Worm (Caenorhabditis elegans) whole organism, L4 larva: Measurements from ENCODE around the gene tmem-231.

Source experiments
- F44E2.7 ChIP-seq: fragments of 200-800 bp; sonication (Bioruptor generic); IDR thresholded peaks from 2 replicates; pipeline ENCODE4 v2.1.2; 2022; ENCODE audit warnings: missing genetic modification characterization, missing compliant biosample characterization
- F49E8.2 ChIP-seq: sonication (generic microtip); optimal IDR thresholded peaks from 2 replicates; lab custom pipeline; 2016; ENCODE audit warnings: missing compliant biosample characterization, mild to moderate bottlenecking, missing genetic modification characterization, borderline replicate concordance
- R02D3.7 ChIP-seq: fragments of 150-350 bp; sonication (generic microtip); optimal IDR thresholded peaks from 3 replicates; lab custom pipeline; 2014; ENCODE audit warnings: missing biosample characterization, missing genetic modification characterization
- aha-1 ChIP-seq: fragments of 150-350 bp; peaks from one replicate; lab custom pipeline; 2014; ENCODE audit warnings: missing biosample characterization, missing genetic modification characterization
- attf-4 ChIP-seq: sonication (generic microtip); optimal IDR thresholded peaks from 3 replicates; lab custom pipeline; 2017; ENCODE audit warnings: missing biosample characterization, missing genetic modification characterization
- ceh-44 ChIP-seq: fragments of 200-800 bp; sonication (Bioruptor generic); IDR thresholded peaks from 2 replicates; pipeline ENCODE4 v1.3.6; 2022; ENCODE audit warnings: missing genetic modification reagents, missing genetic modification characterization, missing compliant biosample characterization
- ceh-62 ChIP-seq: sonication (generic microtip); optimal IDR thresholded peaks from 2 replicates; lab custom pipeline; 2017; ENCODE audit warnings: missing biosample characterization, missing genetic modification characterization
- cey-2 ChIP-seq: sonication (generic microtip); optimal IDR thresholded peaks from 3 replicates; lab custom pipeline; 2017; ENCODE audit warnings: missing genetic modification characterization, mild to moderate bottlenecking, missing compliant biosample characterization, antibody characterized with exemption, borderline replicate concordance; ENCODE audit not compliant: insufficient read depth
- ctbp-1 ChIP-seq: fragments of 200-800 bp; sonication (Bioruptor generic); IDR thresholded peaks from 2 replicates; pipeline ENCODE4 v1.3.6; 2022; ENCODE audit warnings: missing genetic modification reagents, missing genetic modification characterization, missing compliant biosample characterization
- daf-16 ChIP-seq, 3 experiments: sonication (generic microtip); optimal IDR thresholded peaks; 2 replicates each; lab custom pipeline; 2016 to 2017; ENCODE audit warnings: missing genetic modification characterization in 3 of 3, missing genetic modification reagents in 3 of 3, mild to moderate bottlenecking in 2 of 3, missing compliant biosample characterization in 2 of 3, missing biosample characterization in 1 of 3, moderate library complexity in 1 of 3
- dmd-6 ChIP-seq: fragments of 200-800 bp; sonication (Bioruptor generic); IDR thresholded peaks from 2 replicates; pipeline ENCODE4 v1.3.6; 2022; ENCODE audit warnings: missing genetic modification reagents, missing genetic modification characterization, missing compliant biosample characterization
- dmd-8 ChIP-seq: fragments of 200-800 bp; sonication (Bioruptor generic); IDR thresholded peaks from 2 replicates; pipeline ENCODE4 v1.3.6; 2022; ENCODE audit warnings: missing genetic modification characterization, missing compliant biosample characterization
- duxl-1 ChIP-seq: sonication (generic microtip); optimal IDR thresholded peaks from 2 replicates; lab custom pipeline; 2016; ENCODE audit warnings: mild to moderate bottlenecking, missing genetic modification characterization, moderate library complexity, missing compliant biosample characterization; ENCODE audit not compliant: poor library complexity
- dve-1 ChIP-seq: sonication (generic microtip); optimal IDR thresholded peaks from 2 replicates; lab custom pipeline; 2017; ENCODE audit warnings: antibody characterized with exemption, mild to moderate bottlenecking, missing genetic modification characterization, missing compliant biosample characterization; ENCODE audit not compliant: insufficient read depth
- fkh-10 ChIP-seq: fragments of 150-350 bp; optimal IDR thresholded peaks from 2 replicates; lab custom pipeline; 2014; ENCODE audit warnings: missing biosample characterization, missing genetic modification reagents, missing genetic modification characterization
- gei-8 ChIP-seq: fragments of 200-800 bp; sonication (Bioruptor generic); optimal IDR thresholded peaks from 2 replicates; lab custom pipeline; 2018; ENCODE audit warnings: mild to moderate bottlenecking, missing genetic modification characterization, missing compliant biosample characterization
- hlh-11 ChIP-seq: fragments of 200-800 bp; sonication (Bioruptor generic); optimal IDR thresholded peaks from 2 replicates; lab custom pipeline; 2018; ENCODE audit warnings: mild to moderate bottlenecking, missing genetic modification characterization, missing compliant biosample characterization
- lin-29 ChIP-seq: fragments of 200-800 bp; sonication (Bioruptor generic); IDR thresholded peaks from 2 replicates; pipeline ENCODE4 v1.3.6; 2022; ENCODE audit warnings: missing genetic modification reagents, missing genetic modification characterization, missing compliant biosample characterization
- lin-39 ChIP-seq: fragments of 150-350 bp; optimal IDR thresholded peaks from 2 replicates; lab custom pipeline; 2014; ENCODE audit warnings: missing biosample characterization, missing genetic modification reagents, missing genetic modification characterization
- lsy-2 ChIP-seq, 2 experiments: fragments of 150-350 bp in 1 of 2; sonication (generic microtip) in 1 of 2; optimal IDR thresholded peaks; 2 replicates each; lab custom pipeline; 2014 to 2017; ENCODE audit warnings: missing biosample characterization in 2 of 2, missing genetic modification characterization in 2 of 2
- madf-5 ChIP-seq, 2 experiments: fragments of 200-800 bp; sonication (Bioruptor generic); IDR thresholded peaks; 2 replicates each; pipeline ENCODE4 v1.3.6; 2022; ENCODE audit warnings: missing compliant biosample characterization in 2 of 2, missing genetic modification characterization in 2 of 2
- mdl-1 ChIP-seq, 2 experiments: fragments of 150-350 bp in 1 of 2; sonication (generic microtip) in 1 of 2; optimal IDR thresholded peaks; 2 replicates each; lab custom pipeline; 2014 to 2017; ENCODE audit warnings: missing biosample characterization in 2 of 2, missing genetic modification characterization in 2 of 2
- mxl-3 ChIP-seq: fragments of 200-800 bp; sonication (Bioruptor generic); optimal IDR thresholded peaks from 2 replicates; lab custom pipeline; 2018; ENCODE audit warnings: mild to moderate bottlenecking, missing genetic modification characterization, missing compliant biosample characterization
- nhr-10 ChIP-seq: fragments of 150-350 bp; optimal IDR thresholded peaks from 2 replicates; lab custom pipeline; 2014; ENCODE audit warnings: missing biosample characterization, missing genetic modification characterization
- nhr-11 ChIP-seq: fragments of 150-350 bp; optimal IDR thresholded peaks from 2 replicates; lab custom pipeline; 2014; ENCODE audit warnings: missing biosample characterization, missing genetic modification characterization
- nhr-111 ChIP-seq: fragments of 200-800 bp; sonication (Bioruptor generic); optimal IDR thresholded peaks from 2 replicates; lab custom pipeline; 2018; ENCODE audit warnings: mild to moderate bottlenecking, missing genetic modification characterization, missing compliant biosample characterization
- nhr-28 ChIP-seq: fragments of 150-350 bp; optimal IDR thresholded peaks from 2 replicates; lab custom pipeline; 2014; ENCODE audit warnings: missing biosample characterization, missing genetic modification characterization
- nhr-42 ChIP-seq: fragments of 200-800 bp; sonication (Bioruptor generic); IDR thresholded peaks from 2 replicates; pipeline ENCODE4 v1.3.6; 2022; ENCODE audit warnings: missing genetic modification characterization, missing compliant biosample characterization
- nhr-77 ChIP-seq: fragments of 150-350 bp; optimal IDR thresholded peaks from 2 replicates; lab custom pipeline; 2014; ENCODE audit warnings: missing biosample characterization, missing genetic modification characterization
- php-3 ChIP-seq: fragments of 200-800 bp; sonication (Bioruptor generic); IDR thresholded peaks from 2 replicates; pipeline ENCODE4 v1.3.6; 2022; ENCODE audit warnings: missing genetic modification reagents, missing genetic modification characterization, missing compliant biosample characterization
- pqm-1 ChIP-seq: sonication (generic microtip); optimal IDR thresholded peaks from 2 replicates; lab custom pipeline; 2017; ENCODE audit warnings: missing biosample characterization, missing genetic modification characterization
- saeg-2 ChIP-seq: fragments of 200-800 bp; sonication (Bioruptor generic); IDR thresholded peaks from 2 replicates; pipeline ENCODE4 v1.3.6; 2022; ENCODE audit warnings: missing genetic modification reagents, missing genetic modification characterization, missing compliant biosample characterization
- sdz-12 ChIP-seq: fragments of 200-800 bp; sonication (Bioruptor generic); optimal IDR thresholded peaks from 2 replicates; lab custom pipeline; 2018; ENCODE audit warnings: mild to moderate bottlenecking, missing genetic modification characterization, missing compliant biosample characterization
- set-16 ChIP-seq: fragments of 200-800 bp; sonication (Bioruptor generic); IDR thresholded peaks from 2 replicates; pipeline ENCODE4 v1.3.6; 2022; ENCODE audit warnings: missing genetic modification reagents, missing genetic modification characterization, missing compliant biosample characterization
- skn-1 ChIP-seq: fragments of 150-350 bp; optimal IDR thresholded peaks from 2 replicates; lab custom pipeline; 2014; ENCODE audit warnings: missing biosample characterization, missing genetic modification characterization
- snpc-4 ChIP-seq: fragments of 150-350 bp; optimal IDR thresholded peaks from 2 replicates; lab custom pipeline; 2014; ENCODE audit warnings: missing biosample characterization, missing genetic modification characterization
- spr-1 ChIP-seq: sonication (generic microtip); optimal IDR thresholded peaks from 2 replicates; lab custom pipeline; 2016; ENCODE audit warnings: mild to moderate bottlenecking, missing genetic modification characterization, missing compliant biosample characterization
- spr-3 ChIP-seq: fragments of 200-800 bp; sonication (Bioruptor generic); optimal IDR thresholded peaks from 2 replicates; lab custom pipeline; 2018; ENCODE audit warnings: mild to moderate bottlenecking, missing genetic modification characterization, missing compliant biosample characterization
- tag-97 ChIP-seq: fragments of 200-800 bp; sonication (Bioruptor generic); IDR thresholded peaks from 2 replicates; pipeline ENCODE4 v1.3.6; 2022; ENCODE audit warnings: missing genetic modification characterization, missing compliant biosample characterization
- zip-2 ChIP-seq: fragments of 150-350 bp; optimal IDR thresholded peaks from 2 replicates; lab custom pipeline; 2014; ENCODE audit warnings: missing biosample characterization, missing genetic modification characterization
- ztf-7 ChIP-seq: fragments of 150-350 bp; optimal IDR thresholded peaks from 2 replicates; lab custom pipeline; 2014; ENCODE audit warnings: missing biosample characterization, missing genetic modification characterization

tmem-231 gene

DNA sequence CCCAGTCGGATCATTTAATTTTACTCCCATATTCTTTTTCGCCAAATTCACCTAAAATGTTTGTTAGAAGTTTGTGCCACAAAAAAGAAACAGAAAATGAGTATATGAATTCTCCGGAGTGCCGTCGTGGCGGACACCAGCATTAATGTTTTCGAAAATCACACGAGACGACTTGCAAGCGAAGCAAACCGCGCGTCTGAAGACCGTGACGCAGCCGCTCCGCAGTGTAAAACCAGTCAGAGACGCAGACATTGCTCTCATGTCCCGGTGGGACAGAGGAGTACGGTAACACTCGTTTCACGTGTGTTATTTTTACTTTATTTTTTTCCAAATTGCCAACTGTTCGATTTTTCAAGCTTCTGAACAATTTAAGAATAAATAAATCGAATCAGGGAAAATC, 6.1 kb downstream of the tmem-231 start, which contains the start of the genes T26A8.4 and pdtf-1 (continued):
- TF ChIP-seq nhr-111 (GFP tag; lab: Kevin White, UChicago) (no peak), tag-97 (GFP tag; lab: Robert Waterston, UW) (no peak), nhr-11 (peak; percentile 95)

DNA sequence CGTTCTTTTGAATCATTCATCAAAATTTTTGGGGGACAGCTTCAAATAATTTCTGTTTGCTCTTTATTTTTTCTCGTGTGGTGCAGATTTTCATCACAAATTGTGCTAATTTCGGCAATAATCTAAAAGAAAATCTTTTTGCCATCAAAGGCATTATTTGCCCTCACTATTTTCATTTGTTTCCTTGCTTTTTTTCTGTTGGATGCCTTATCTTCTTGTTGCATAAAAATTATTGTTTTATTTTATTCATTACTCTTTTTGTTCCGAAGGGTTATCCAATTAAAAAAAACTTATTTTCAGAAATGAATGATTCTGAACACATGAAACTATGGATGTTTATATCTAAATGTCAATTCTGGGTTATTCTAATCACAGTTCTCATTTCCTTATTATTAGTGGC, 20.3 kb downstream of the tmem-231 start, which contains the start of gene T01B11.1:
Gene T01B11.1 (plus strand): TSS at position 301 of the 400 bp plus-strand sequence.
- no peak for TF ChIP-seq R02D3.7 (tag; lab: Kevin White, UChicago)
- no peak for TF ChIP-seq php-3 (GFP tag; lab: Robert Waterston, UW)
- no peak for TF ChIP-seq nhr-10 (tag; lab: Kevin White, UChicago)
- TF ChIP-seq dve-1 (tag; lab: Kevin White, UChicago), result no peak
- TF ChIP-seq zip-2 (tag; lab: Kevin White, UChicago), result no peak
- no peak for TF ChIP-seq pqm-1 (tag; lab: Kevin White, UChicago)
- TF ChIP-seq ceh-44 (GFP tag; lab: Robert Waterston, UW), result no peak
- TF ChIP-seq snpc-4 (tag; lab: Kevin White, UChicago), result no peak
- TF ChIP-seq dmd-6 (GFP tag; lab: Robert Waterston, UW), result no peak
- no peak for TF ChIP-seq nhr-28
- TF ChIP-seq, all 104 proteins: peak for 0

DNA sequence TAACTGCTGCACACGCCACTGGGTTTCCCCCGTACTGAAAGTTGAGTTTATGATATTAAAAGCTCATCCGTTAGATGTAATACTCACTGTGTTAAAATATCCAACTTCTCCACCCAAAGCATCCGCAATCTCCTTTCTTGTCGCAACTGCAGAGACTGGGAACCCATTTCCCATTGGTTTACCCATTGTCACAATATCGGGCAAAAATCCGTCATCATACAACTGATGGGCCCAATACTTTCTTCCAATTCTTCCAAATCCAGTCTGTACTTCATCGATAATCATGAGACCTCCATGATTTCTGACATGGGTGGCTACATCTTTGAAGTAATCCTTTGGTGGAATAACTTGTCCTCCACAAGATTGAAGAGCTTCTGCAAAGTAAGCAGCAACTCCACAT, 23.3 kb downstream of the tmem-231 start:
- no peak for TF ChIP-seq skn-1 (tag; lab: Kevin White, UChicago)
- peak; percentile 98 for TF ChIP-seq aha-1

DNA sequence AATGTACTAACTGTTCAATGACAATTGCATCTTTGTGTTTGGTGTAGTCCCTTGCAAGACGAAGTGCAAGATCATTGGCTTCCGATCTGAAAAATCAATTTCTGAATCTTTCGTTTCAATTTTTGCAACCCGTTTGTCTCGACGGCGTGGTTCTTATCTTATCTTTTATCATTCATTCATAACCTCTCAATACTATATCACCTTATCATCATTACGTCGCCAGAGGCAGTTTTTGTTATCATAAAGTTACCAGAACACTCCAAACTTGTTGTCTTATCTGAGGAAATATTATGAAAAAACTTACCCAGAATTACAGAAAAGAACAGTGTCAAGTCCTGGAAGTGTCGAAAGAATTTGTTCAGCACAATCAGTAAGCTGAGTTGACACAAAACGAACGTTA, 23.9 kb downstream of the tmem-231 start:
- TF ChIP-seq php-3 (GFP tag; lab: Robert Waterston, UW) (no peak), madf-5 (GFP tag; IDR thresholded peaks at IDR 0.05; lab: Robert Waterston, UW) (no peak), hlh-11 (tag; lab: Kevin White, UChicago) (peak; percentile 59), pqm-1 (tag; lab: Kevin White, UChicago) (peak; percentile 96), dmd-6 (GFP tag; lab: Robert Waterston, UW) (peak; percentile 60), nhr-77 (tag; lab: Kevin White, UChicago) (peak; percentile 8), dve-1 (tag; lab: Kevin White, UChicago) (peak; percentile 81), lsy-2 (tag; optimal IDR thresholded peaks at IDR 0.05; lab: Kevin White, UChicago) (peak in 1 of 2 experiments; percentile 22), nhr-28 (peak; percentile 79), set-16 (no peak), mxl-3 (peak; percentile 78), lin-29 (GFP tag; lab: Robert Waterston, UW) (no peak), duxl-1 (tag; lab: Kevin White, UChicago) (no peak), mdl-1 (tag; optimal IDR thresholded peaks at IDR 0.05; lab: Kevin White, UChicago) (peak in 1 of 2 experiments; percentile 23), attf-4 (tag; lab: Kevin White, UChicago) (no peak), ctbp-1 (GFP tag; lab: Robert Waterston, UW) (no peak), daf-16 (GFP tag; optimal IDR thresholded peaks at IDR 0.05; lab: Kevin White, UChicago) (no peak), daf-16 (tag; optimal IDR thresholded peaks at IDR 0.05; lab: Kevin White, UChicago) (peak; percentile 62)

DNA sequence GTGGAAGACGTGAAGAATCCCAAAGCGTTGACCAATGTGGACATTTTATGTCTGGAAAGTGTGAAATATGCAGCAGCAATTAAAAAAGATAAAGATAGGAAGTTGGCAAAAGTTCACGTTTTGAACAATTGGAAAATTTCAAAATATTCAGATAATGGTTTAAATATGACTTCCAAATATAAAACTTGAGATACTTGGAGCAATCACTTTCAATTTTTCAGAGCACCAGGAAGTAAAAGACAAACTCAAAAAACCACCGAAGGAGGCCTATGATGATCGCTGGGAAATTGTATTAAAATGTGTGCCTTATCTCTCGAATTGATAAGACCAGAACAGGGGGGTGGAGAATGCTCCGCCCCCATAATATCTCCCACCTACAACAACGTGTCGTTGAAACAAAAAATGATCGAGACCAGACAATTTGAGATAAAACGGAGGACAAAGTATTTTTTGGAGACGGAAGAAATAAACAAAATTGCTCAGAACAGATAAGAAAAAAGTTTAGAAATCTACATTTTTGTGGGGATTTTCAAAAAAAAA, 25.2 kb downstream of the tmem-231 start, which contains the start of gene eppl-1:
Gene eppl-1 (minus strand): TSS at position 51 of the 540 bp plus-strand sequence.
- TF ChIP-seq nhr-111 (GFP tag; lab: Kevin White, UChicago) (no peak), lin-39 (tag; lab: Kevin White, UChicago) (no peak), F44E2.7 (GFP tag; lab: Robert Waterston, UW) (no peak), pqm-1 (tag; lab: Kevin White, UChicago) (peak; percentile 58), hlh-11 (tag; lab: Kevin White, UChicago) (peak; percentile 55), dmd-8 (GFP tag; lab: Robert Waterston, UW) (no peak), ztf-7 (tag; lab: Kevin White, UChicago) (no peak), nhr-11 (no peak), aha-1 (peak; percentile 49), fkh-10 (GFP tag; lab: Kevin White, UChicago) (no peak), spr-1 (no peak), cey-2 (tag; lab: Kevin White, UChicago) (no peak), mdl-1 (tag; optimal IDR thresholded peaks at IDR 0.05; lab: Kevin White, UChicago) (no peak), sdz-12 (GFP tag; lab: Kevin White, UChicago) (no peak), madf-5 (GFP tag; IDR thresholded peaks at IDR 0.05; lab: Robert Waterston, UW) (no peak), dmd-6 (GFP tag; lab: Robert Waterston, UW) (peak; percentile 68), saeg-2 (GFP tag; lab: Robert Waterston, UW) (no peak), gei-8 (GFP tag; lab: Kevin White, UChicago) (no peak), dve-1 (tag; lab: Kevin White, UChicago) (peak; percentile 38), F49E8.2 (no peak), nhr-42 (no peak), ceh-62 (tag; lab: Kevin White, UChicago) (no peak), snpc-4 (tag; lab: Kevin White, UChicago) (no peak), lin-29 (GFP tag; lab: Robert Waterston, UW) (no peak), spr-3 (GFP tag; lab: Kevin White, UChicago) (no peak)
